Fruit fly (Drosophila melanogaster) whole organism, embryonic: Measurements from ENCODE around the gene Pvr.

Experiments
- BEAF-32 ChIP-seq: fragments of 200-800 bp; sonication (Bioruptor generic); optimal IDR thresholded peaks from 3 replicates; lab custom pipeline; 2017; ENCODE audit warnings: missing biosample characterization, missing genetic modification characterization, mild to moderate bottlenecking, moderate library complexity, missing genetic modification reagents
- CG15011 ChIP-seq: fragments of 200-800 bp; sonication (Bioruptor generic); optimal IDR thresholded peaks from 3 replicates; lab custom pipeline; 2018; ENCODE audit warnings: missing biosample characterization, mild to moderate bottlenecking, missing genetic modification characterization
- CG34422 ChIP-seq: fragments of 200-800 bp; sonication (Bioruptor generic); IDR thresholded peaks from 3 replicates; pipeline ENCODE4 v1.3.6; 2022; ENCODE audit warnings: missing biosample characterization, missing genetic modification characterization
- CG4282 ChIP-seq: fragments of 200-800 bp; sonication (Bioruptor generic); optimal IDR thresholded peaks from 2 replicates; lab custom pipeline; 2016; ENCODE audit warnings: missing biosample characterization, missing genetic modification characterization
- Lpt ChIP-seq: fragments of >200 bp; optimal IDR thresholded peaks from 2 replicates; lab custom pipeline; 2018; ENCODE audit warnings: missing biosample characterization, missing genetic modification characterization

DNA sequence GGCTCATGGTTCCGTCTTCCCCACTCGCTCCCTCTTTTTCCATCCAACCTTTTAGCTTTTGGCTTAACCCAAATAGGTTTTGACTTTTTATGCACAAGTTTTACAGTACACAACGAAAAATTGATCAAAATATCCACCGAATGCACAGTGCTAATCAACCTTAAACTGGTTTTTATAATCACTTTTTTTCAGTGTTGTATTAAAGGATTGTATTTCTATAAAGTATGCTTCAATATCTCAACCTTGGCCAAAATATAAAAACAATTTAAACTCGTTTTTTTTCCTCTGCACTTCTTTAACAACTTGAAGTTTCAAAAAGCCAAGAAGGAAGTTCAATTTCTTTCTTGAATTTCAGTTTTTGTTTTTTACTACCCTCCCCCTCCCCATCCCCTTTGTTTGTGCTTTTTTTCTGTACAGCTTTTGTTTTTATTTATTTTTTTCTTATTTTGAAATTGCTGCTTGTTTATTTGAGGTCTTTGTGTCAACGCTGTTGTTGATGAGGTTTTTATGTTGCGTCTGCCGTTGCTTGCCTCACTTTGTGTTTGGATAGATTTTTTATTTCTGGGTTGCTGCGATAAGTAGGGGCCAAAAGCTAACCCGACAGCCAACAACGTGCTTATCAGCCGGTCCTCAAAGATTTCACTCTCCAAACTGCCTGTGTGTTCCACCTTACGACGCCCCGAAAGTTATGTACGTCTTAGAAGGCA is 45.4 kb upstream of the Pvr start:
- no peak for TF ChIP-seq CG15011
- TF ChIP-seq Lpt (GFP tag; lab: Kevin White, UChicago), result no peak
- no peak for TF ChIP-seq BEAF-32 (GFP tag; lab: Kevin White, UChicago)
- no peak for TF ChIP-seq CG4282 (GFP tag; lab: Kevin White, UChicago)
- TF ChIP-seq CG34422 (GFP tag; lab: Robert Waterston, UW), result no peak
